Fruit fly (Drosophila melanogaster) whole organism, embryonic: ENCODE results near the gene CG34288.

Source experiments
- Antp ChIP-seq: fragments of 200-800 bp; sonication (Bioruptor generic); optimal IDR thresholded peaks from 3 replicates; lab custom pipeline; 2016; ENCODE audit warnings: missing biosample characterization, missing genetic modification characterization
- BEAF-32 ChIP-seq: fragments of 200-800 bp; sonication (Bioruptor generic); optimal IDR thresholded peaks from 3 replicates; lab custom pipeline; 2017; ENCODE audit warnings: missing biosample characterization, missing genetic modification characterization, mild to moderate bottlenecking, moderate library complexity, missing genetic modification reagents
- Blimp-1 ChIP-seq: fragments of 200-800 bp; sonication (Bioruptor generic); optimal IDR thresholded peaks from 3 replicates; lab custom pipeline; 2018; ENCODE audit warnings: missing biosample characterization, missing genetic modification characterization, mild to moderate bottlenecking, moderate library complexity, missing genetic modification reagents
- C15 ChIP-seq: fragments of 200-800 bp; sonication (Bioruptor generic); IDR thresholded peaks from 3 replicates; pipeline ENCODE4 v1.3.6; 2022; ENCODE audit warnings: missing biosample characterization, missing genetic modification characterization
- CG10267 ChIP-seq: fragments of 200-800 bp; sonication (Bioruptor generic); optimal IDR thresholded peaks from 2 replicates; lab custom pipeline; 2018; ENCODE audit warnings: missing biosample characterization, mild to moderate bottlenecking, missing genetic modification characterization, moderate library complexity
- CG10462 ChIP-seq: fragments of 200-800 bp; sonication (Bioruptor generic); optimal IDR thresholded peaks from 2 replicates; lab custom pipeline; 2016; ENCODE audit warnings: missing biosample characterization, missing genetic modification characterization
- CG11723 ChIP-seq: fragments of 200-800 bp; sonication (Bioruptor generic); optimal IDR thresholded peaks from 2 replicates; lab custom pipeline; 2017; ENCODE audit warnings: missing biosample characterization, mild to moderate bottlenecking, missing genetic modification characterization
- CG12071 ChIP-seq: fragments of 200-800 bp; sonication (Bioruptor generic); optimal IDR thresholded peaks from 3 replicates; lab custom pipeline; 2018; ENCODE audit warnings: missing biosample characterization, mild to moderate bottlenecking, missing genetic modification characterization
- CG13123 ChIP-seq: fragments of 200-800 bp; sonication (Bioruptor generic); optimal IDR thresholded peaks from 2 replicates; lab custom pipeline; 2016; ENCODE audit warnings: missing biosample characterization, missing genetic modification characterization
- CG13775 ChIP-seq: fragments of 200-800 bp; sonication (Bioruptor generic); optimal IDR thresholded peaks from 3 replicates; lab custom pipeline; 2017; ENCODE audit warnings: missing biosample characterization, mild to moderate bottlenecking, missing genetic modification characterization
- CG14965 ChIP-seq: fragments of 200-800 bp; sonication (Bioruptor generic); optimal IDR thresholded peaks from 2 replicates; lab custom pipeline; 2016; ENCODE audit warnings: missing biosample characterization, missing genetic modification characterization, borderline replicate concordance
- CG16813 ChIP-seq: fragments of 200-800 bp; sonication (Bioruptor generic); IDR thresholded peaks from 3 replicates; pipeline ENCODE4 v1.3.6; 2022; ENCODE audit warnings: missing biosample characterization, missing genetic modification characterization; ENCODE audit not compliant: partially characterized antibody
- CG17568 ChIP-seq: fragments of 200-800 bp; sonication (Bioruptor generic); optimal IDR thresholded peaks from 2 replicates; lab custom pipeline; 2018; ENCODE audit warnings: missing biosample characterization, mild to moderate bottlenecking, missing genetic modification characterization, moderate library complexity
- CG17612 ChIP-seq: fragments of 200-800 bp; sonication (Bioruptor generic); IDR thresholded peaks from 2 replicates; pipeline ENCODE4 v1.3.6; 2022; ENCODE audit warnings: missing biosample characterization, missing genetic modification characterization
- CG17912 ChIP-seq: fragments of 200-800 bp; sonication (Bioruptor generic); optimal IDR thresholded peaks from 2 replicates; lab custom pipeline; 2018; ENCODE audit warnings: missing biosample characterization, mild to moderate bottlenecking, missing genetic modification characterization
- CG2199 ChIP-seq: fragments of 200-800 bp; sonication (Bioruptor generic); IDR thresholded peaks from 3 replicates; pipeline ENCODE4 v1.3.6; 2022; ENCODE audit warnings: missing biosample characterization, missing genetic modification characterization
- CG32772 ChIP-seq: fragments of 200-800 bp; sonication (Bioruptor generic); IDR thresholded peaks from 2 replicates; pipeline ENCODE4 v1.3.6; 2022; ENCODE audit warnings: missing biosample characterization, missing genetic modification characterization
- CG33213 ChIP-seq: fragments of 200-800 bp; sonication (Bioruptor generic); optimal IDR thresholded peaks from 3 replicates; lab custom pipeline; 2016; ENCODE audit warnings: missing biosample characterization, missing genetic modification characterization
- CG6689 ChIP-seq: fragments of 200-800 bp; sonication (Bioruptor generic); IDR thresholded peaks from 2 replicates; pipeline ENCODE4 v1.3.6; 2022; ENCODE audit warnings: missing biosample characterization, missing genetic modification characterization
- CG8359 ChIP-seq: fragments of 200-800 bp; sonication (Bioruptor generic); optimal IDR thresholded peaks from 2 replicates; lab custom pipeline; 2017; ENCODE audit warnings: missing biosample characterization, mild to moderate bottlenecking, missing genetic modification characterization, borderline replicate concordance
- CG8944 ChIP-seq: fragments of 200-800 bp; sonication (Bioruptor generic); optimal IDR thresholded peaks from 3 replicates; lab custom pipeline; 2016; ENCODE audit warnings: missing biosample characterization, missing genetic modification characterization
- Dp ChIP-seq: fragments of 200-800 bp; sonication (Bioruptor generic); optimal IDR thresholded peaks from 2 replicates; lab custom pipeline; 2018; ENCODE audit warnings: missing biosample characterization, mild to moderate bottlenecking, missing genetic modification characterization, moderate library complexity
- ERR ChIP-seq: fragments of 200-800 bp; sonication (Bioruptor generic); optimal IDR thresholded peaks from 2 replicates; lab custom pipeline; 2016; ENCODE audit warnings: missing biosample characterization, missing genetic modification characterization
- Fer2 ChIP-seq: fragments of 200-800 bp; sonication (Bioruptor generic); optimal IDR thresholded peaks from 2 replicates; lab custom pipeline; 2018; ENCODE audit warnings: missing biosample characterization, mild to moderate bottlenecking, missing genetic modification characterization, moderate library complexity
- Gsc ChIP-seq: fragments of 200-800 bp; sonication (Bioruptor generic); IDR thresholded peaks from 2 replicates; pipeline ENCODE4 v1.3.6; 2022; ENCODE audit warnings: missing biosample characterization, missing genetic modification characterization
- HLHmδ ChIP-seq: fragments of 200-800 bp; sonication (Bioruptor generic); optimal IDR thresholded peaks from 2 replicates; lab custom pipeline; 2018; ENCODE audit warnings: missing biosample characterization, mild to moderate bottlenecking, missing genetic modification characterization, moderate library complexity
- HmgZ ChIP-seq: fragments of 200-800 bp; sonication (Bioruptor generic); optimal IDR thresholded peaks from 2 replicates; lab custom pipeline; 2018; ENCODE audit warnings: missing biosample characterization, mild to moderate bottlenecking, missing genetic modification characterization
- Hmr ChIP-seq: fragments of 200-800 bp; sonication (Bioruptor generic); optimal IDR thresholded peaks from 3 replicates; lab custom pipeline; 2017; ENCODE audit warnings: mild to moderate bottlenecking, missing biosample characterization, missing genetic modification reagents, missing genetic modification characterization
- Lim3 ChIP-seq: fragments of 200-800 bp; sonication (Bioruptor generic); IDR thresholded peaks from 2 replicates; pipeline ENCODE4 v1.3.6; 2022; ENCODE audit warnings: missing biosample characterization, missing genetic modification characterization
- Meics ChIP-seq: fragments of 200-800 bp; sonication (Bioruptor generic); optimal IDR thresholded peaks from 2 replicates; lab custom pipeline; 2017; ENCODE audit warnings: missing biosample characterization, mild to moderate bottlenecking, missing genetic modification characterization
- NFAT ChIP-seq: fragments of 200-800 bp; sonication (Bioruptor generic); IDR thresholded peaks from 2 replicates; pipeline ENCODE4 v1.3.6; 2022; ENCODE audit warnings: missing biosample characterization, missing genetic modification characterization
- Opbp ChIP-seq: fragments of 200-800 bp; sonication (Bioruptor generic); IDR thresholded peaks from 3 replicates; pipeline ENCODE4 v1.3.6; 2022; ENCODE audit warnings: missing biosample characterization, missing genetic modification characterization; ENCODE audit not compliant: partially characterized antibody
- Sry-β ChIP-seq: fragments of 200-800 bp; sonication (Bioruptor generic); optimal IDR thresholded peaks from 2 replicates; lab custom pipeline; 2018; ENCODE audit warnings: missing biosample characterization, mild to moderate bottlenecking, missing genetic modification characterization, moderate library complexity
- aop ChIP-seq: fragments of 200-800 bp; sonication (Bioruptor generic); IDR thresholded peaks from 2 replicates; pipeline ENCODE4 v1.3.6; 2022; ENCODE audit warnings: missing biosample characterization, missing genetic modification characterization
- btn ChIP-seq: fragments of 200-800 bp; sonication (Bioruptor generic); optimal IDR thresholded peaks from 2 replicates; lab custom pipeline; 2016; ENCODE audit warnings: missing biosample characterization, missing genetic modification characterization
- dati ChIP-seq: fragments of 200-800 bp; sonication (Bioruptor generic); IDR thresholded peaks from 2 replicates; pipeline ENCODE4 v1.3.6; 2022; ENCODE audit warnings: missing biosample characterization, missing genetic modification characterization
- dimm ChIP-seq: fragments of 200-800 bp; sonication (Bioruptor generic); IDR thresholded peaks from 2 replicates; pipeline ENCODE4 v1.3.6; 2022; ENCODE audit warnings: missing biosample characterization, missing genetic modification characterization
- kni ChIP-seq: fragments of 200-800 bp; sonication (Bioruptor generic); optimal IDR thresholded peaks from 3 replicates; lab custom pipeline; 2017; ENCODE audit warnings: mild to moderate bottlenecking, missing biosample characterization, missing genetic modification reagents, missing genetic modification characterization
- maf-S ChIP-seq: fragments of 200-800 bp; sonication (Bioruptor generic); optimal IDR thresholded peaks from 2 replicates; lab custom pipeline; 2016; ENCODE audit warnings: missing biosample characterization, missing genetic modification characterization
- nerfin-2 ChIP-seq: fragments of 200-800 bp; sonication (Bioruptor generic); IDR thresholded peaks from 2 replicates; pipeline ENCODE4 v1.3.6; 2022; ENCODE audit warnings: missing biosample characterization, missing genetic modification characterization; ENCODE audit not compliant: partially characterized antibody
- nom ChIP-seq: fragments of 200-800 bp; sonication (Bioruptor generic); optimal IDR thresholded peaks from 2 replicates; lab custom pipeline; 2017; ENCODE audit warnings: missing biosample characterization, missing genetic modification characterization, mild to moderate bottlenecking, moderate library complexity, missing genetic modification reagents
- odd ChIP-seq: fragments of 200-800 bp; sonication (Bioruptor generic); optimal IDR thresholded peaks from 2 replicates; lab custom pipeline; 2017; ENCODE audit warnings: missing biosample characterization, mild to moderate bottlenecking, missing genetic modification characterization
- org-1 ChIP-seq: fragments of 200-800 bp; sonication (Bioruptor generic); optimal IDR thresholded peaks from 2 replicates; lab custom pipeline; 2017; ENCODE audit warnings: missing biosample characterization, missing genetic modification characterization
- pzg ChIP-seq: fragments of 200-800 bp; sonication (Bioruptor generic); optimal IDR thresholded peaks from 3 replicates; lab custom pipeline; 2018; ENCODE audit warnings: missing biosample characterization, mild to moderate bottlenecking, missing genetic modification characterization, moderate library complexity
- salm ChIP-seq: fragments of 200-800 bp; sonication (Bioruptor generic); optimal IDR thresholded peaks from 2 replicates; lab custom pipeline; 2018; ENCODE audit warnings: missing biosample characterization, mild to moderate bottlenecking, missing genetic modification characterization
- sd ChIP-seq: fragments of 200-800 bp; sonication (Bioruptor generic); optimal IDR thresholded peaks from 3 replicates; lab custom pipeline; 2018; ENCODE audit warnings: missing biosample characterization, mild to moderate bottlenecking, missing genetic modification characterization, moderate library complexity
- sens-2 ChIP-seq: fragments of 200-800 bp; sonication (Bioruptor generic); IDR thresholded peaks from 2 replicates; pipeline ENCODE4 v1.3.6; 2022; ENCODE audit warnings: missing biosample characterization, missing genetic modification characterization
- seq ChIP-seq: fragments of 200-800 bp; sonication (Bioruptor generic); IDR thresholded peaks from 2 replicates; pipeline ENCODE4 v1.3.6; 2022; ENCODE audit warnings: missing biosample characterization, missing genetic modification characterization
- sima ChIP-seq: fragments of 200-800 bp; sonication (Bioruptor generic); optimal IDR thresholded peaks from 2 replicates; lab custom pipeline; 2016; ENCODE audit warnings: missing biosample characterization, missing genetic modification characterization
- sna ChIP-seq: fragments of 200-800 bp; sonication (Bioruptor generic); IDR thresholded peaks from 2 replicates; pipeline ENCODE4 v1.3.6; 2022; ENCODE audit warnings: missing biosample characterization, missing genetic modification characterization; ENCODE audit not compliant: partially characterized antibody
- sob ChIP-seq: fragments of 200-800 bp; sonication (Bioruptor generic); IDR thresholded peaks from 2 replicates; pipeline ENCODE4 v1.3.6; 2022; ENCODE audit warnings: missing biosample characterization, missing genetic modification characterization

Gene CG34288

DNA sequence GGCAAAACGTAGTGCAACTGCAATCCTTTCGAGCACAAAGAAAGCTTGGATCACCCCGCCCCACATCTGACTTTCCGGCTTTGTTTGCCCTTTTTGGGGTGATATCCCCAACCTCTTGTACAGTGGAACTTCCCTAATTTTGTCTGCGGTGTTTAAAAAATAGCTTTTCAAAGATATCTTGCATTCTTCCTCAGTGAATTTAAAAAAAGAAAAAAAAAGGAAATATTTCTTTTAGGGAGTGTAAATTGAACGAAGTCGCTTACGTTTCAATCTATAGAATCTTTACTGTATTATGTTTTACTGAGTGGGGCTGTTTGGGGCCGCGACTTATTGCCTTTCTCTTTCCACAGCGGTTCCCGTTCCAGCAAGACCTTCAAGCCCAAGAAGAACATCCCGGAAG is 25.4 kb downstream of the CG34288 start (continued):
- TF ChIP-seq sna (GFP tag; lab: Robert Waterston, UW) (no peak), CG13123 (GFP tag; lab: Kevin White, UChicago) (no peak), CG8944 (GFP tag; lab: Kevin White, UChicago) (peak; percentile 46), dati (peak; percentile 39; the same call in 1 of the 2 replicates), CG11723 (GFP tag; lab: Kevin White, UChicago) (no peak), CG33213 (no peak), HmgZ (tag; lab: Kevin White, UChicago) (no peak), org-1 (GFP tag; lab: Kevin White, UChicago) (no peak), dimm (no peak), Fer2 (tag; lab: Kevin White, UChicago) (peak; percentile 29), CG17568 (GFP tag; lab: Kevin White, UChicago) (no peak), CG32772 (GFP tag; lab: Robert Waterston, UW) (peak; percentile 79), CG10462 (GFP tag; lab: Kevin White, UChicago) (no peak), Dp (GFP tag; lab: Kevin White, UChicago) (no peak), kni (GFP tag; lab: Kevin White, UChicago) (no peak), BEAF-32 (GFP tag; lab: Kevin White, UChicago) (no peak), sd (tag; lab: Kevin White, UChicago) (no peak), Meics (GFP tag; lab: Kevin White, UChicago) (peak; percentile 62), CG13775 (GFP tag; lab: Kevin White, UChicago) (peak; percentile 43), nom (GFP tag; lab: Kevin White, UChicago) (peak; percentile 21), sob (peak; percentile 72), pzg (GFP tag; lab: Kevin White, UChicago) (no peak), CG8359 (GFP tag; lab: Kevin White, UChicago) (no peak), odd (GFP tag; lab: Kevin White, UChicago) (no peak), Blimp-1 (GFP tag; lab: Kevin White, UChicago) (no peak), CG17612 (GFP tag; lab: Robert Waterston, UW) (no peak), CG10267 (tag; lab: Kevin White, UChicago) (no peak), Opbp (GFP tag; lab: Robert Waterston, UW) (no peak), CG17912 (no peak), sima (GFP tag; lab: Kevin White, UChicago) (peak; percentile 27), Gsc (no peak), CG16813 (GFP tag; lab: Robert Waterston, UW) (no peak), Antp (peak; percentile 56), CG2199 (no peak), Lim3 (GFP tag; lab: Robert Waterston, UW) (no peak), nerfin-2 (GFP tag; lab: Robert Waterston, UW) (no peak), ERR (peak; percentile 48), seq (GFP tag; lab: Robert Waterston, UW) (no peak), Sry-β (no peak), CG6689 (peak; percentile 71), btn (GFP tag; lab: Kevin White, UChicago) (no peak), maf-S (GFP tag; lab: Kevin White, UChicago) (peak; percentile 44), C15 (no peak), HLHmδ (GFP tag; lab: Kevin White, UChicago) (no peak), CG14965 (no peak), Hmr (GFP tag; lab: Kevin White, UChicago) (peak; percentile 56), aop (GFP tag; lab: Robert Waterston, UW) (no peak), salm (tag; lab: Kevin White, UChicago) (peak; percentile 17), NFAT (peak; percentile 70; the same call in 1 of the 2 replicates), sens-2 (GFP tag; lab: Robert Waterston, UW) (no peak), CG12071 (GFP tag; lab: Kevin White, UChicago) (no peak)
